Worm (Caenorhabditis elegans) whole organism, L4 larva: ENCODE data around the gene R08F11.7.

ENCODE experiments used
- R02D3.7 ChIP-seq: fragments of 150-350 bp; sonication (generic microtip); optimal IDR thresholded peaks from 3 replicates; lab custom pipeline; 2014; ENCODE audit warnings: missing biosample characterization, missing genetic modification characterization
- Y75B8A.6 ChIP-seq: fragments of 200-800 bp; sonication (Bioruptor generic); IDR thresholded peaks from 2 replicates; pipeline ENCODE4 v1.3.6; 2022; ENCODE audit warnings: missing genetic modification reagents, missing genetic modification characterization, missing compliant biosample characterization
- dpl-1 ChIP-seq: fragments of 150-350 bp; optimal IDR thresholded peaks from 2 replicates; lab custom pipeline; 2014; ENCODE audit warnings: missing biosample characterization, missing genetic modification reagents, missing genetic modification characterization
- lin-13 ChIP-seq: fragments of 150-350 bp; optimal IDR thresholded peaks from 2 replicates; lab custom pipeline; 2014; ENCODE audit warnings: missing biosample characterization, missing genetic modification reagents, missing genetic modification characterization
- nhr-28 ChIP-seq: fragments of 150-350 bp; optimal IDR thresholded peaks from 2 replicates; lab custom pipeline; 2014; ENCODE audit warnings: missing biosample characterization, missing genetic modification characterization
- nhr-6 ChIP-seq: fragments of 150-350 bp; optimal IDR thresholded peaks from 2 replicates; lab custom pipeline; 2014; ENCODE audit warnings: missing biosample characterization, missing genetic modification characterization
- unc-39 ChIP-seq: sonication (generic microtip); optimal IDR thresholded peaks from 2 replicates; lab custom pipeline; 2017; ENCODE audit warnings: missing biosample characterization, missing genetic modification characterization

DNA sequence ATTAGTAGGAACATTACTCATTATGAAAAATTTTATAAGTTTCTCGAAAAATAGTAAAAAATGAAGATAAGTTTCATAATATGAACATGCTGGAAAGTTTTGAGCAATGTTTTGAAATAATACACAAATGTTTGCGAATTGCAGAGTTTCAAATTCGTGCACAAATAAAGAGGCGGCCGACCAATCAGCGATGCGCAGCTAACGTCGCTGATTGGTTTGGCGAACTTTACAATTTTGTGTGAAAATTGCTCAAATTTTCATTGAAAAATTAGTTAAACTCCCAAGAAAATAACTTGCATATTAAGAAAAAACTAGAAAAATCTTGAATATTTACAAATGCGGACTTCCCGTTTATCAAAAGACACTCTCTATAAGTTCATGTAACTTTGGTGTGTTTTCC, 42.8 kb downstream of the R08F11.7 start:
- no peak for TF ChIP-seq unc-39 (tag; lab: Kevin White, UChicago)
- TF ChIP-seq nhr-28 (tag; lab: Kevin White, UChicago) = no peak
- no peak for TF ChIP-seq dpl-1
- TF ChIP-seq R02D3.7 (tag; lab: Kevin White, UChicago) = no peak
- TF ChIP-seq nhr-6 (tag; lab: Kevin White, UChicago) = no peak
- no peak for TF ChIP-seq Y75B8A.6 (GFP tag; lab: Robert Waterston, UW)
- no peak for TF ChIP-seq lin-13
